Worm (Caenorhabditis elegans) whole organism, L4/young adult: ENCODE measurements around the gene pqn-73.

ENCODE experiments used
- W03F9.2 ChIP-seq: fragments of 150-350 bp; optimal IDR thresholded peaks from 2 replicates; lab custom pipeline; 2014; ENCODE audit warnings: missing biosample characterization, missing genetic modification characterization
- dao-5 ChIP-seq: sonication (generic microtip); optimal IDR thresholded peaks from 2 replicates; lab custom pipeline; 2016; ENCODE audit warnings: missing genotype, missing genetic modification characterization, moderate library complexity, missing compliant biosample characterization
- him-1 ChIP-seq: sonication (generic microtip); optimal IDR thresholded peaks from 2 replicates; lab custom pipeline; 2016; ENCODE audit warnings: missing genotype, missing genetic modification reagents, missing genetic modification characterization, missing compliant biosample characterization

The pqn-73 gene

DNA sequence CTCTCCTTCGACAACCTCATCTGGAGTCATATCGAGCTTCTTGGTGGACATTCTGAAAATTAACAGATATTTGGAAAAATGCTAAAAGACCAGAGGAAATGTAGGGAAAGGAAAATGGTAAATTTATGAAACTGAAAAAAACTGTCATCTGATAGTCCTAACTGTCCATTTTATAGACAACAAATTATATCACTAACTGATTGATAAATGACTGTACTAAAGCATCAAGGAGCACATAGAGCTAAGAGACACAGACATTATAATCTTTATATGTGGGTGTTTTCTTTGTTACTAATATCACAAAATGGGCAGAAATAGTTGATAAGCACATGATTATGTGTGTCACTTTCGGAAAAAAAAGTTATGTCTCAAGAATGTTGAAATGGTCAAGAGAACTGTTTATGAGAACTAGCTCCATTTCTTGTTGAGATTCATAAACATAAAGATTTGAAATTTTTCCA, 26.3 kb downstream of the pqn-73 start, which contains the start of gene F54C9.3:
Gene F54C9.3 (minus strand): TSS at position 51 of the 461 bp plus-strand sequence.
- TF ChIP-seq dao-5 (tag; lab: Kevin White, UChicago) (no peak), W03F9.2 (tag; lab: Kevin White, UChicago) (no peak), him-1 (no peak)

ce11 chrII:8568234-8568969, 27.9 kb downstream of the pqn-73 start:
- TF ChIP-seq W03F9.2 (tag; lab: Kevin White, UChicago) = no peak
- TF ChIP-seq him-1 = no peak
- no peak for TF ChIP-seq dao-5 (tag; lab: Kevin White, UChicago)

ce11 chrII:8569038-8569977, 28.8 kb downstream of the pqn-73 start, which contains the start of the genes col-38 and rpl-5:
col-38 (minus strand) TSS chrII:8569088.
rpl-5 (plus strand) TSS chrII:8569927.
- TF ChIP-seq dao-5 (tag; lab: Kevin White, UChicago) (no peak), W03F9.2 (tag; lab: Kevin White, UChicago) (peak; percentile 97), him-1 (peak; percentile 1)

DNA sequence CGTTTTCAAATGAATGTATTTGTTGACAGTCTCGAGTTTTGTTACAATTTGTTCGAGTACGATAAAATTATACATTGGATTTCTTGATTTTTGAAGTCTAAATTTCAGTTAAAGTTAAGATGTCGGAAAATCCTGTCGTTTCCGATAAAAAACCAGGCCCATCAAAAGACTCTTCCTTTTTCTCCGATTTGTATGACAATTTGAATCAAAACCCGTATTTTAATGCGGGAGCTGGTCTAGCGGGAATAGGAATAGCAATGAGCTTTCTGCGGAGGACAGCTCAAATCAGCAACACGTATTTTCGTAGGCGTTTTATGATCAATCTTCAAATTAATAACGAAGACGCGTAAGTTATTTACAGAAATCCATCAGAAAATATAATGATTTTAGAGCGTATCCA, 30.5 kb downstream of the pqn-73 start, which contains the start of gene bcs-1:
Gene bcs-1 (plus strand): TSS at position 109 of the 400 bp plus-strand sequence.
- no peak for TF ChIP-seq W03F9.2 (tag; lab: Kevin White, UChicago)
- TF ChIP-seq dao-5 (tag; lab: Kevin White, UChicago) = no peak
- no peak for TF ChIP-seq him-1

DNA sequence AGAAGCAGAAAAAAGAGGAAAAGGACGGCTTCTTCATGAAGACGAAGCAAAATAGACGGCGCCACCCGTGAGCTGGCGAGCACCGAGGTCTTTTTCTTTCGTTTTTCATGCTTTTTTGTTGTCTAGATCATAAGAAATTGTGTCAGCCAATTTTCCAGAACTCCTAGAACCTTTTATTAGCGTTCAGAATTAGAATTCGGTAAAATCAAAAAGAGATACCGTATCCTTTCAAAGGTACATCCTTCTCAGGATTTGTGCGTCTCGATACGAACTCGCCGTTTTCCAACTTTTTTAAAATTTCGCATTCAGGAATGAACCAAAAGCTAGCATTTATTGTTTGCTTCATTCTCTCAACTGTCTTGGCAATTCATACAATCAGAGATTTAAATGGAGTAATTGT, 32.5 kb downstream of the pqn-73 start, which contains the start of gene F54C9.7:
Gene F54C9.7 (plus strand): TSS at position 301 of the 400 bp plus-strand sequence.
- TF ChIP-seq dao-5 (tag; lab: Kevin White, UChicago) = no peak
- TF ChIP-seq him-1 = no peak
- no peak for TF ChIP-seq W03F9.2 (tag; lab: Kevin White, UChicago)

DNA sequence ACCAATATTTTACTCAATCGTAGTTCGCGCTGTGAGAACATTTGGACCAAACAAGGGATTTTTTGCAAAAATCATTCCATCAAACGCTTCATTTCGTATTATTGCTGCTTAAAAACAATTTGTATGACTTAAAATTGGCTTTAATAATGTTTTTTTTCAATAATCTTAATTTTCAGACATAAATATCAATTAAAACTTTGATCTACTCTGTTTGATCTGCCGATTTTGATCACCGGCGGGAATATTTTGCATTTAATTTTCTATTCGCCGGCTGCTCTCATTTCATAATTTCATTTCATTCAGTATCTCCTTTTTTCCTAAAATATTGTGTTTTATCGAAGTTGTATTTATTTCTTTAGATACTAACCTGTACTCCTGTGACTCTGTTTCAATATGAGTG, 34.7 kb downstream of the pqn-73 start, which contains the start of gene puf-5:
Gene puf-5 (plus strand): TSS at position 358 of the 400 bp plus-strand sequence.
- TF ChIP-seq dao-5 (tag; lab: Kevin White, UChicago) (no peak), him-1 (no peak), W03F9.2 (tag; lab: Kevin White, UChicago) (no peak)

DNA sequence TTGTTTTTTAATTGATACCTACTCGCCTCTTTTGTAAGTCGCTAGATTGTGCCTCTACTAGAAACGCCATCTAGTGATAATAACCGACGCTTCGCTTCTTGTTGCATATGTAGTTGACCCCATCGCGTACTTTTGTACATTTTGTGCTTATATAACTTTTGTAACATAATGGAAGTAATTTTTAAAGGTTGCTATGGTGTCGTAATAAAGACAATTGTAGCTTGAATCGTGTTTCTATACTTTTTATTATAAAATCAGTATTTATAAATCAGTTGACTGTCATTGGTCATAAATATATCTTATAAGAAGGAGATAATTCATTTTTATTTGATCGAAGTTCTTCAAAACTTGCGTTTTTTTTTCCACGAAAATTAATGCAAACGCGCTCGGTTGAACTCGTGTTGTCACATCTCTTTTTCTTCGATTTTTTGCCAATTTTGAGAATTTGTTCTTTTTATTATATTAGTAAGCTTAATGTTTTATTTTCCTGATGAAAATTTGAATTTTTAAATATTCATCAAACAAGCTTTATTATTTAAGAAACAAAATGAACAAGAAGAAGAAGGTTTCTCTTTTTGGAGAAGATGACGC, 37.1 kb downstream of the pqn-73 start, which contains the start of gene F54C9.9:
Gene F54C9.9 (plus strand): TSS at position 541 of the 591 bp plus-strand sequence.
- TF ChIP-seq W03F9.2 (tag; lab: Kevin White, UChicago) (no peak), him-1 (no peak), dao-5 (tag; lab: Kevin White, UChicago) (no peak)

- no peak for TF ChIP-seq W03F9.2 (tag; lab: Kevin White, UChicago)
- TF ChIP-seq dao-5 (tag; lab: Kevin White, UChicago) = no peak
- no peak for TF ChIP-seq him-1
Measured at ce11 chrII:8581700-8582099, 41.2 kb downstream of the pqn-73 start, which contains the start of gene arl-1. arl-1 (plus strand) TSS chrII:8582000.

- TF ChIP-seq him-1 (no peak), W03F9.2 (tag; lab: Kevin White, UChicago) (no peak), dao-5 (tag; lab: Kevin White, UChicago) (no peak)
Measured at ce11 chrII:8583035-8583434, 42.5 kb downstream of the pqn-73 start.

DNA sequence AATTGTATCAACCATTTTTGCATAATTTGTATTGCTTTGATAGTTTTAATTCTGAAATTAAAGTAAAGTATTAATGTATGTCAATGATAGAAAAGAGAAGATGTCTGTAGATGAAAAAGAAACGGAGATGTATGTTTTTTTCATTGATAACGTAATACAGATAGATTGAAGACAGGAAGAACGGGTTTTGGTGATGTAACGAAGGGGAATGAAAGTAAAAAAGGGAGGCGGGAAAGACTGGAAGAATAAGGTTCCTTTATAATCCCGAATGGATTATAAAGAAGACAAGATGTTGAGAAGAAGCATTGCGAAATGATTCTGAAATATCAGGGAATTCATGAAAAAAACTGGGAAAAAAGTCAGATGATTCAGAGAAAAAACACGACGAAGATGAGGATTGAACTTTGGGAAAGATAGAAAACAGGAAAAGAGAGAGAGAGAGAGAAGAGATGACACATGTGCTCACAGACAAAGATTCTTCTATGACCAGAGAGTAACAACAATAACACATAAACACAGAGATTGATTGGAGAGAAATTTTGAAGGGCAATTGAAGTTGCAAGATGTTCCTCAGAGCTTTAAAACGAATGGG, 44.6 kb downstream of the pqn-73 start, which contains the start of gene F54C9.11:
Gene F54C9.11 (minus strand): TSS at position 51 of the 592 bp plus-strand sequence.
- TF ChIP-seq dao-5 (tag; lab: Kevin White, UChicago) (no peak), W03F9.2 (tag; lab: Kevin White, UChicago) (no peak)

ce11 chrII:8585921-8586320, 45.4 kb downstream of the pqn-73 start:
- no peak for TF ChIP-seq dao-5 (tag; lab: Kevin White, UChicago)
- no peak for TF ChIP-seq him-1
- TF ChIP-seq W03F9.2 (tag; lab: Kevin White, UChicago) = no peak

ce11 chrII:8587660-8588230, 47.2 kb downstream of the pqn-73 start:
- no peak for TF ChIP-seq him-1
- TF ChIP-seq dao-5 (tag; lab: Kevin White, UChicago) = no peak
- TF ChIP-seq W03F9.2 (tag; lab: Kevin White, UChicago) = no peak
